Worm (Caenorhabditis elegans): ENCODE results near the gene srm-6.

DNA sequence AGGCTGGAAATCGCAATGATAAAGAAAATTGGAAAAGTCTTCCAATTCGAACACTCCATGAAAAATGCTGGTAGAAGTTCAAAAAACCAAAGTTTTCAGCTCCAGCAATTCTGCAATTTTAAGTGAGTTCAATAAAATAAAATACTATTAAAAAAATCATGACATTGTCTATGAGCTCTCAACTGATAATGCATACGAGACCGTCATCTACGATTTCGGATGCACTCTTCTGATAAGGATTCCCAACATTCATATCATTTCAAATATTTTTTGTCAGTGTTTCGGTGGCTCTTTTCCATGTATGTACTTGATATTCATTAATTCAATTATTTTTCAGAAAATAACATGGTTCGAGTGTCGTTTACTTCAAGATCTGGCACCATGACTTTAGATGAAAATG, 35.7 kb upstream of the srm-6 start, which contains the start of gene F14D7.6:
- TF ChIP-seq mab-5 (tag; optimal IDR thresholded peaks at IDR 0.05) (no peak), snpc-4 (tag; optimal IDR thresholded peaks at IDR 0.05) (no peak), nhr-237 (tag; optimal IDR thresholded peaks at IDR 0.05) (no peak), lin-13 (tag; optimal IDR thresholded peaks at IDR 0.05) (no peak), lsy-2 (tag; optimal IDR thresholded peaks at IDR 0.05) (no peak), ztf-11 (tag; optimal IDR thresholded peaks at IDR 0.05) (no peak), bed-3 (GFP tag; optimal IDR thresholded peaks at IDR 0.05) (no peak), flh-1 (GFP tag; optimal IDR thresholded peaks at IDR 0.05) (no peak), nhr-12 (tag; optimal IDR thresholded peaks at IDR 0.05) (no peak), mep-1 (tag; optimal IDR thresholded peaks at IDR 0.05) (no peak), pha-4 (tag; optimal IDR thresholded peaks at IDR 0.05) (no peak), blmp-1 (tag; optimal IDR thresholded peaks at IDR 0.05) (no peak), nhr-2 (tag; optimal IDR thresholded peaks at IDR 0.05) (no peak), ces-1 (GFP tag; optimal IDR thresholded peaks at IDR 0.05) (no peak)

Data from whole organism, mixed stage, embryonic.